Worm (Caenorhabditis elegans): ENCODE data around the gene zzz-1.

zzz-1 gene

ce11 chrV:10944903-10945302, 35.9 kb upstream of the zzz-1 start (continued):
- no peak for TF ChIP-seq pax-3 (tag; optimal IDR thresholded peaks at IDR 0.05)
- no peak for TF ChIP-seq aly-2 (tag; optimal IDR thresholded peaks at IDR 0.05)
- TF ChIP-seq lin-14 (GFP tag; optimal IDR thresholded peaks at IDR 0.05): peak; percentile 57
- no peak for TF ChIP-seq hlh-17 (GFP tag; optimal IDR thresholded peaks at IDR 0.05; ENCODE audit: borderline replicate concordance)
- no peak for TF ChIP-seq fkh-8 (tag; optimal IDR thresholded peaks at IDR 0.05)
- peak in 1 of 2 experiments; percentile 24 for TF ChIP-seq lsy-2 (tag; optimal IDR thresholded peaks at IDR 0.05)
- TF ChIP-seq pag-3 (tag; optimal IDR thresholded peaks at IDR 0.05; ENCODE audit: borderline replicate concordance, insufficient read depth): no peak

- no peak for TF ChIP-seq efl-1 (optimal IDR thresholded peaks at IDR 0.05)
- peak in 1 of 2 experiments; percentile 20 for TF ChIP-seq efl-1 (GFP tag; optimal IDR thresholded peaks at IDR 0.05 in 1 of 2)
- TF ChIP-seq nhr-47 (tag; optimal IDR thresholded peaks at IDR 0.05): no peak
Measured at ce11 chrV:10942161-10942560, 33.2 kb upstream of the zzz-1 start, which contains the start of gene zip-9. TSS of gene zip-9 (plus strand) at chrV:10942461.

- TF ChIP-seq aly-2 (tag; optimal IDR thresholded peaks at IDR 0.05) (no peak), elt-2 (tag; optimal IDR thresholded peaks at IDR 0.05) (no peak), nhr-11 (tag; optimal IDR thresholded peaks at IDR 0.05) (no peak), ceh-90 (tag; optimal IDR thresholded peaks at IDR 0.05) (no peak)
Measured at ce11 chrV:10941150-10941549, 32.2 kb upstream of the zzz-1 start, which contains the start of gene F17C11.26. TSS of gene F17C11.26 (plus strand) at chrV:10941450.

- TF ChIP-seq dpl-1 (GFP tag; optimal IDR thresholded peaks at IDR 0.05) (peak; percentile 4 to 32 (median 30)), efl-1 (optimal IDR thresholded peaks at IDR 0.05) (peak; percentile 38 to 67), efl-1 (GFP tag; optimal IDR thresholded peaks at IDR 0.05 in 1 of 2) (no peak), dsc-1 (tag; optimal IDR thresholded peaks at IDR 0.05) (peak; percentile 11), grh-1 (GFP tag; IDR thresholded peaks at IDR 0.05) (no peak), swsn-7 (tag; optimal IDR thresholded peaks at IDR 0.05) (peak; percentile 41), ztf-4 (tag; optimal IDR thresholded peaks at IDR 0.05) (peak; percentile 16), tbx-2 (tag; optimal IDR thresholded peaks at IDR 0.05) (peak; percentile 24), nhr-77 (tag; optimal IDR thresholded peaks at IDR 0.05) (peak; percentile 79), unc-62 (GFP tag; optimal IDR thresholded peaks at IDR 0.05) (no peak), fkh-10 (GFP tag; optimal IDR thresholded peaks at IDR 0.05) (peak; percentile 18), mep-1 (tag; optimal IDR thresholded peaks at IDR 0.05) (peak; percentile 79), C16A3.4 (tag; optimal IDR thresholded peaks at IDR 0.05) (peak; percentile 62), nhr-47 (tag; optimal IDR thresholded peaks at IDR 0.05) (peak; percentile 57), ama-1 (optimal IDR thresholded peaks at IDR 0.05) (peak; percentile 23), jun-1 (tag; optimal IDR thresholded peaks at IDR 0.05) (peak; percentile 62), lin-35 (GFP tag; optimal IDR thresholded peaks at IDR 0.05) (peak; percentile 43 to 61), ceh-82 (tag; optimal IDR thresholded peaks at IDR 0.05) (peak in 2 of 3 experiments; percentile 13 to 58), hlh-17 (GFP tag; optimal IDR thresholded peaks at IDR 0.05; ENCODE audit: borderline replicate concordance) (no peak), aly-2 (tag; optimal IDR thresholded peaks at IDR 0.05) (peak; percentile 6), F16B12.6 (tag; optimal IDR thresholded peaks at IDR 0.05) (no peak), fkh-8 (tag; optimal IDR thresholded peaks at IDR 0.05) (peak; percentile 7), nhr-19 (GFP tag; conservative IDR thresholded peaks at IDR 0.05) (peak; percentile 66), C34B4.2 (tag; optimal IDR thresholded peaks at IDR 0.05) (no peak), pqm-1 (tag; optimal IDR thresholded peaks at IDR 0.05) (peak; percentile 16), rnt-1 (tag; optimal IDR thresholded peaks at IDR 0.05) (peak; percentile 60), mab-9 (GFP tag; IDR thresholded peaks at IDR 0.05) (no peak), xbp-1 (tag; optimal IDR thresholded peaks at IDR 0.05) (peak; percentile 24), lsy-2 (tag; optimal IDR thresholded peaks at IDR 0.05) (peak; percentile 53 to 70), lin-14 (GFP tag; optimal IDR thresholded peaks at IDR 0.05) (peak; percentile 85), pax-3 (tag; optimal IDR thresholded peaks at IDR 0.05) (no peak), vab-15 (tag; optimal IDR thresholded peaks at IDR 0.05) (no peak), mdl-1 (tag; optimal IDR thresholded peaks at IDR 0.05) (peak in 1 of 2 experiments; percentile 53), elt-3 (tag; optimal IDR thresholded peaks at IDR 0.05) (peak in 3 of 6 experiments; percentile 19 to 83 (median 61)), hpl-2 (GFP tag; optimal IDR thresholded peaks at IDR 0.05) (peak; percentile 64), snu-23 (GFP tag; optimal IDR thresholded peaks at IDR 0.05) (peak; percentile 78), nhr-85 (tag) (peak; percentile 87), unc-86 (tag; optimal IDR thresholded peaks at IDR 0.05) (no peak), zip-4 (GFP tag; optimal IDR thresholded peaks at IDR 0.05) (peak; percentile 71), ceh-88 (GFP tag; IDR thresholded peaks at IDR 0.05) (no peak), ceh-90 (tag; optimal IDR thresholded peaks at IDR 0.05) (peak; percentile 14), fos-1 (tag; optimal IDR thresholded peaks at IDR 0.05) (peak; percentile 62)
Measured at ce11 chrV:10940571-10940991, 31.6 kb upstream of the zzz-1 start.

Measured in whole organism, L1 larva.